Fruit fly (Drosophila melanogaster): ENCODE results near the gene CG7218.

Gene CG7218

DNA sequence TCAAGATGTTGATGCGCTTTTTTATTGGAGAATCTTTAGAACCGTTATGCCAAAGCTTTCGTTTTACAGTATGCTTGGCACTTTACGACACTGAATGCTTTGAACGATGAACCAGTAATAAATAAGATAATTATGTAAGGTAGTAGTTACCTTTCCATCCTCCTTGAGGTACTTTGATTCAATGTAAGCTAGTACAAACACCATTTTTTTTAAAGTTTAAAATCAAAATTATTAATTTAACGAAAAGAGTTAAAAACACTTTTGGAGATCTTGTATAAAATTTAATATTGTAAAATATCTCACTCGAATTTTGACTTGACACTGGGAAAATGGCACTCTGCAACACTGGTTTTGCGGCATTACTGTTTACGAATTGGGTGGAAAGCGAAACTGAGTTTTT lies 21.2 kb upstream of the CG7218 start, which contains the start of the genes Arp5 and CG7208 (continued):
- TF ChIP-seq ab (GFP tag; optimal IDR thresholded peaks at IDR 0.05) = no peak
- peak; percentile 85 for TF ChIP-seq Abd-B (GFP tag; optimal IDR thresholded peaks at IDR 0.05)
- TF ChIP-seq CG1529 (GFP tag; optimal IDR thresholded peaks at IDR 0.05) = peak; percentile 47
- peak; percentile 5 for TF ChIP-seq CG30431 (GFP tag; optimal IDR thresholded peaks at IDR 0.05)
- TF ChIP-seq CG6175 (GFP tag; IDR thresholded peaks at IDR 0.05) = no peak
- no peak; the same call in 2 of the 3 replicates for TF ChIP-seq CG34224 (GFP tag; IDR thresholded peaks at IDR 0.05; ENCODE audit: partially characterized antibody)
- TF ChIP-seq lmd (GFP tag; IDR thresholded peaks at IDR 0.05) = peak; percentile 61; the same call in 1 of the 2 replicates
- peak; percentile 70 for TF ChIP-seq Ets97D (GFP tag; optimal IDR thresholded peaks at IDR 0.05)
- peak; percentile 88 for TF ChIP-seq Med (GFP tag)
- TF ChIP-seq CG30020 (tag; optimal IDR thresholded peaks at IDR 0.05) = no peak
- TF ChIP-seq zen2 (GFP tag; IDR thresholded peaks at IDR 0.05; ENCODE audit: partially characterized antibody) = no peak
- peak; percentile 49; the same call in 1 of the 3 replicates for TF ChIP-seq CG11695 (GFP tag; IDR thresholded peaks at IDR 0.05)
- no peak for TF ChIP-seq da (GFP tag; optimal IDR thresholded peaks at IDR 0.05)
- TF ChIP-seq CG2875 (GFP tag; optimal IDR thresholded peaks at IDR 0.05) = no peak
- peak; percentile 70 for TF ChIP-seq Fer1 (GFP tag; optimal IDR thresholded peaks at IDR 0.05)
- TF ChIP-seq Spps (tag; optimal IDR thresholded peaks at IDR 0.05) = peak; percentile 29
- peak; percentile 0 for TF ChIP-seq en (GFP tag; optimal IDR thresholded peaks at IDR 0.05)
- peak; percentile 55 for TF ChIP-seq scrt (GFP tag; optimal IDR thresholded peaks at IDR 0.05)
- TF ChIP-seq CG8290 (GFP tag; optimal IDR thresholded peaks at IDR 0.05) = peak; percentile 66
- TF ChIP-seq CG8290 (tag; optimal IDR thresholded peaks at IDR 0.05) = peak in 1 of 2 experiments; percentile 34
- peak; percentile 69 for TF ChIP-seq CG13123 (GFP tag; optimal IDR thresholded peaks at IDR 0.05)
- peak; percentile 19 for TF ChIP-seq CG33557 (GFP tag; optimal IDR thresholded peaks at IDR 0.05)
- TF ChIP-seq sob (GFP tag; IDR thresholded peaks at IDR 0.05) = peak; percentile 79
- no peak for TF ChIP-seq CG42726 (GFP tag; IDR thresholded peaks at IDR 0.05; ENCODE audit: partially characterized antibody)
- no peak for TF ChIP-seq CG3726 (GFP tag; IDR thresholded peaks at IDR 0.05)
- peak; percentile 41 for TF ChIP-seq tx (GFP tag; optimal IDR thresholded peaks at IDR 0.05)
- peak; percentile 34 for TF ChIP-seq CG3995 (GFP tag; optimal IDR thresholded peaks at IDR 0.05)
- TF ChIP-seq CG10654 (GFP tag; optimal IDR thresholded peaks at IDR 0.05) = peak; percentile 60
- TF ChIP-seq D19A (tag; optimal IDR thresholded peaks at IDR 0.05) = no peak
- TF ChIP-seq Awh (GFP tag; IDR thresholded peaks at IDR 0.05) = no peak
- peak; percentile 66 for TF ChIP-seq tgo (GFP tag; IDR thresholded peaks at IDR 0.05)
- TF ChIP-seq CG8281 (tag; optimal IDR thresholded peaks at IDR 0.05) = no peak
- peak; percentile 23 for TF ChIP-seq trh (GFP tag; optimal IDR thresholded peaks at IDR 0.05)
- no peak for TF ChIP-seq abd-A (tag; optimal IDR thresholded peaks at IDR 0.05)
- TF ChIP-seq CG12659 (GFP tag; optimal IDR thresholded peaks at IDR 0.05) = peak; percentile 86
- peak; percentile 84 for TF ChIP-seq row (GFP tag; IDR thresholded peaks at IDR 0.05)
- no peak for TF ChIP-seq mld (GFP tag; IDR thresholded peaks at IDR 0.05; ENCODE audit: partially characterized antibody)
- TF ChIP-seq Myb (GFP tag; optimal IDR thresholded peaks at IDR 0.05) = peak; percentile 86
- peak; percentile 70 for TF ChIP-seq Camta (GFP tag; optimal IDR thresholded peaks at IDR 0.05)
- TF ChIP-seq ewg (GFP tag; optimal IDR thresholded peaks at IDR 0.05) = peak; percentile 48
- peak; percentile 37; the same call in 2 of the 3 replicates for TF ChIP-seq Doc3 (GFP tag; IDR thresholded peaks at IDR 0.05; ENCODE audit: partially characterized antibody)
- TF ChIP-seq sug (tag; optimal IDR thresholded peaks at IDR 0.05) = peak; percentile 76
- TF ChIP-seq Gsc (GFP tag; IDR thresholded peaks at IDR 0.05) = no peak
- no peak for TF ChIP-seq pros (GFP tag; optimal IDR thresholded peaks at IDR 0.05)
- no peak for TF ChIP-seq Jarid2 (GFP tag; optimal IDR thresholded peaks at IDR 0.05)
- TF ChIP-seq Antp (GFP tag; optimal IDR thresholded peaks at IDR 0.05) = peak; percentile 17
- no peak for TF ChIP-seq Asciz (GFP tag; optimal IDR thresholded peaks at IDR 0.05)
- TF ChIP-seq Hr39 (optimal IDR thresholded peaks at IDR 0.05) = no peak
- peak; percentile 75 for TF ChIP-seq Hr3 (GFP tag; optimal IDR thresholded peaks at IDR 0.05)
- peak; percentile 56 for TF ChIP-seq chn (GFP tag; optimal IDR thresholded peaks at IDR 0.05)
- TF ChIP-seq ems (GFP tag; optimal IDR thresholded peaks at IDR 0.05) = peak; percentile 73
- no peak for TF ChIP-seq rib (GFP tag; IDR thresholded peaks at IDR 0.05)

All from whole organism, embryonic.